Worm (Caenorhabditis elegans) whole organism, L1 larva: ENCODE results near the gene tag-234.

Experiments used
- C16A3.4 ChIP-seq: fragments of 150-350 bp; optimal IDR thresholded peaks from 2 replicates; lab custom pipeline; 2014; ENCODE audit warnings: missing biosample characterization, missing genetic modification characterization
- F16B12.6 ChIP-seq: fragments of 150-350 bp; optimal IDR thresholded peaks from 2 replicates; lab custom pipeline; 2014; ENCODE audit warnings: missing biosample characterization, missing genetic modification characterization
- Y116A8C.19 ChIP-seq: sonication (generic microtip); optimal IDR thresholded peaks from 2 replicates; lab custom pipeline; 2016; ENCODE audit warnings: missing compliant biosample characterization, missing genetic modification characterization, borderline replicate concordance
- aha-1 ChIP-seq: fragments of 150-350 bp; optimal IDR thresholded peaks from 2 replicates; lab custom pipeline; 2014; ENCODE audit warnings: missing biosample characterization, missing genetic modification characterization
- ama-1 ChIP-seq: fragments of 150-350 bp; optimal IDR thresholded peaks from 2 replicates; lab custom pipeline; 2014
- blmp-1 ChIP-seq: fragments of 150-350 bp; optimal IDR thresholded peaks from 2 replicates; lab custom pipeline; 2014; ENCODE audit warnings: missing biosample characterization, missing genetic modification characterization
- ceh-8 ChIP-seq: fragments of 200-800 bp; sonication (Bioruptor generic); optimal IDR thresholded peaks from 2 replicates; lab custom pipeline; 2018; ENCODE audit warnings: mild to moderate bottlenecking, missing genetic modification characterization, moderate library complexity, missing compliant biosample characterization
- ceh-82 ChIP-seq, 3 experiments: fragments of 150-350 bp in 1 of 3; sonication (generic microtip) in 2 of 3; optimal IDR thresholded peaks; 2 replicates each; lab custom pipeline; 2014 to 2017; ENCODE audit warnings: missing biosample characterization in 3 of 3, missing genetic modification characterization in 3 of 3
- ces-1 ChIP-seq: fragments of 150-350 bp; optimal IDR thresholded peaks from 2 replicates; lab custom pipeline; 2014; ENCODE audit warnings: missing biosample characterization, missing genetic modification reagents, missing genetic modification characterization
- dpl-1 ChIP-seq, 3 experiments: fragments of 150-350 bp in 2 of 3; sonication (generic microtip) in 1 of 3; optimal IDR thresholded peaks; 2 replicates each; lab custom pipeline; 2014 to 2017; ENCODE audit warnings: missing biosample characterization in 3 of 3, missing genetic modification characterization in 3 of 3, missing genetic modification reagents in 3 of 3
- efl-1 ChIP-seq, 4 experiments: fragments of 150-350 bp; optimal IDR thresholded peaks in 3 of 4; peaks in 1 of 4; 1 replicate in 1 of 4; 2 replicates in 3 of 4; lab custom pipeline; 2014; ENCODE audit warnings: missing biosample characterization in 2 of 4, missing genetic modification characterization in 2 of 4, missing genetic modification reagents in 2 of 4
- efl-3 ChIP-seq: fragments of 200-800 bp; sonication (Bioruptor generic); optimal IDR thresholded peaks from 2 replicates; lab custom pipeline; 2018; ENCODE audit warnings: mild to moderate bottlenecking, missing genetic modification characterization, missing compliant biosample characterization
- egl-27 ChIP-seq, 2 experiments: fragments of 150-350 bp in 1 of 2; sonication (generic microtip); optimal IDR thresholded peaks; 3 replicates each; lab custom pipeline; 2017 to 2018; ENCODE audit warnings: missing biosample characterization in 2 of 2, missing genetic modification characterization in 2 of 2, missing genetic modification reagents in 2 of 2
- elt-2 ChIP-seq: sonication (generic microtip); optimal IDR thresholded peaks from 2 replicates; lab custom pipeline; 2016; ENCODE audit warnings: missing genetic modification characterization, mild to moderate bottlenecking, inconsistent platforms, missing compliant biosample characterization, missing genetic modification reagents
- ets-5 ChIP-seq: fragments of 200-800 bp; sonication (Bioruptor generic); IDR thresholded peaks from 2 replicates; pipeline ENCODE4 v1.3.6; 2022; ENCODE audit warnings: missing genetic modification characterization, missing compliant biosample characterization
- fkh-10 ChIP-seq: sonication (generic microtip); optimal IDR thresholded peaks from 2 replicates; lab custom pipeline; 2017; ENCODE audit warnings: missing biosample characterization, missing genetic modification reagents, missing genetic modification characterization
- fkh-4 ChIP-seq: sonication (generic microtip); optimal IDR thresholded peaks from 2 replicates; lab custom pipeline; 2016; ENCODE audit warnings: missing compliant biosample characterization, missing genetic modification characterization, borderline replicate concordance
- fkh-8 ChIP-seq: sonication (generic microtip); optimal IDR thresholded peaks from 2 replicates; lab custom pipeline; 2016; ENCODE audit warnings: mild to moderate bottlenecking, missing genetic modification characterization, missing compliant biosample characterization
- fos-1 ChIP-seq: fragments of 150-350 bp; optimal IDR thresholded peaks from 2 replicates; lab custom pipeline; 2014; ENCODE audit warnings: missing biosample characterization, missing genetic modification characterization
- grh-1 ChIP-seq: fragments of 200-800 bp; sonication (Bioruptor generic); IDR thresholded peaks from 2 replicates; pipeline ENCODE4 v1.3.6; 2022; ENCODE audit warnings: missing genetic modification reagents, missing genetic modification characterization, missing compliant biosample characterization
- hlh-17 ChIP-seq: fragments of 200-800 bp; sonication (Bioruptor generic); optimal IDR thresholded peaks from 2 replicates; lab custom pipeline; 2018; ENCODE audit warnings: missing genetic modification characterization, mild to moderate bottlenecking, missing compliant biosample characterization, moderate library complexity, borderline replicate concordance
- hlh-4 ChIP-seq: sonication (generic microtip); optimal IDR thresholded peaks from 2 replicates; lab custom pipeline; 2016; ENCODE audit warnings: mild to moderate bottlenecking, missing genetic modification characterization, missing compliant biosample characterization
- hpl-2 ChIP-seq: fragments of 150-350 bp; optimal IDR thresholded peaks from 2 replicates; lab custom pipeline; 2014; ENCODE audit warnings: missing biosample characterization, missing genetic modification reagents, missing genetic modification characterization
- isw-1 ChIP-seq: fragments of 200-800 bp; sonication (Bioruptor generic); IDR thresholded peaks from 2 replicates; pipeline ENCODE4 v1.3.6; 2022; ENCODE audit warnings: missing genetic modification characterization, missing compliant biosample characterization
- jun-1 ChIP-seq: fragments of 150-350 bp; optimal IDR thresholded peaks from 2 replicates; lab custom pipeline; 2014; ENCODE audit warnings: missing biosample characterization, missing genetic modification reagents, missing genetic modification characterization
- lin-13 ChIP-seq: fragments of 150-350 bp; optimal IDR thresholded peaks from 2 replicates; lab custom pipeline; 2014; ENCODE audit warnings: missing biosample characterization, missing genetic modification reagents, missing genetic modification characterization
- lin-14 ChIP-seq: fragments of 200-800 bp; sonication (Bioruptor generic); optimal IDR thresholded peaks from 2 replicates; lab custom pipeline; 2018; ENCODE audit warnings: mild to moderate bottlenecking, missing genetic modification characterization, moderate library complexity, missing compliant biosample characterization
- lin-15B ChIP-seq: fragments of 150-350 bp; sonication (generic microtip); optimal IDR thresholded peaks from 3 replicates; lab custom pipeline; 2014; ENCODE audit warnings: missing biosample characterization, missing genetic modification characterization
- lin-35 ChIP-seq, 2 experiments: fragments of 150-350 bp; optimal IDR thresholded peaks; 2 replicates each; lab custom pipeline; 2014; ENCODE audit warnings: missing biosample characterization in 2 of 2, missing genetic modification characterization in 2 of 2, missing genetic modification reagents in 2 of 2
- lsy-2 ChIP-seq, 2 experiments: fragments of 150-350 bp; optimal IDR thresholded peaks; 2 replicates each; lab custom pipeline; 2014; ENCODE audit warnings: missing biosample characterization in 2 of 2, missing genetic modification characterization in 2 of 2
- mef-2 ChIP-seq: fragments of 150-350 bp; optimal IDR thresholded peaks from 2 replicates; lab custom pipeline; 2014; ENCODE audit warnings: missing biosample characterization, missing genetic modification characterization
- mep-1 ChIP-seq: fragments of 150-350 bp; optimal IDR thresholded peaks from 2 replicates; lab custom pipeline; 2014; ENCODE audit warnings: missing biosample characterization, missing genetic modification characterization
- nhr-11 ChIP-seq: fragments of 150-350 bp; optimal IDR thresholded peaks from 2 replicates; lab custom pipeline; 2014; ENCODE audit warnings: missing biosample characterization, missing genetic modification characterization
- nhr-19 ChIP-seq: fragments of 200-800 bp; sonication (Bioruptor generic); conservative IDR thresholded peaks from 2 replicates; pipeline ENCODE4 v1.3.6; 2022; ENCODE audit warnings: missing genetic modification characterization, missing compliant biosample characterization
- nhr-20 ChIP-seq: sonication (generic microtip); optimal IDR thresholded peaks from 2 replicates; lab custom pipeline; 2016; ENCODE audit warnings: mild to moderate bottlenecking, missing genetic modification characterization, missing compliant biosample characterization
- nhr-47 ChIP-seq: sonication (generic microtip); optimal IDR thresholded peaks from 2 replicates; lab custom pipeline; 2016; ENCODE audit warnings: mild to moderate bottlenecking, missing genetic modification characterization, moderate library complexity, missing compliant biosample characterization
- nhr-71 ChIP-seq: sonication (generic microtip); optimal IDR thresholded peaks from 2 replicates; lab custom pipeline; 2016; ENCODE audit warnings: mild to moderate bottlenecking, missing genetic modification characterization, moderate library complexity, missing compliant biosample characterization
- nhr-77 ChIP-seq: fragments of 150-350 bp; optimal IDR thresholded peaks from 2 replicates; lab custom pipeline; 2014; ENCODE audit warnings: missing biosample characterization, missing genetic modification characterization
- nhr-84 ChIP-seq: sonication (generic microtip); optimal IDR thresholded peaks from 2 replicates; lab custom pipeline; 2017; ENCODE audit warnings: missing biosample characterization, missing genetic modification characterization
- nhr-85 ChIP-seq: sonication (generic microtip); peaks from one replicate; lab custom pipeline; 2016; ENCODE audit warnings: missing genetic modification characterization, inconsistent platforms, missing compliant biosample characterization
- nhr-90 ChIP-seq: sonication (generic microtip); optimal IDR thresholded peaks from 2 replicates; lab custom pipeline; 2016; ENCODE audit warnings: mild to moderate bottlenecking, missing genetic modification characterization, missing compliant biosample characterization; ENCODE audit not compliant: poor library complexity
- pag-3 ChIP-seq: sonication (generic microtip); optimal IDR thresholded peaks from 2 replicates; lab custom pipeline; 2017; ENCODE audit warnings: missing genetic modification characterization, mild to moderate bottlenecking, missing compliant biosample characterization, antibody characterized with exemption, borderline replicate concordance; ENCODE audit not compliant: insufficient read depth
- pax-3 ChIP-seq: fragments of 200-800 bp; sonication (Bioruptor generic); optimal IDR thresholded peaks from 2 replicates; lab custom pipeline; 2018; ENCODE audit warnings: mild to moderate bottlenecking, missing genetic modification characterization, moderate library complexity, missing compliant biosample characterization
- pqm-1 ChIP-seq: sonication (generic microtip); optimal IDR thresholded peaks from 3 replicates; lab custom pipeline; 2017; ENCODE audit warnings: missing biosample characterization, missing genetic modification characterization
- rnt-1 ChIP-seq: sonication (generic microtip); optimal IDR thresholded peaks from 2 replicates; lab custom pipeline; 2016; ENCODE audit warnings: mild to moderate bottlenecking, missing genetic modification characterization, moderate library complexity, missing compliant biosample characterization
- sptf-1 ChIP-seq: fragments of 150-350 bp; optimal IDR thresholded peaks from 2 replicates; lab custom pipeline; 2014; ENCODE audit warnings: missing biosample characterization, missing genetic modification characterization
- tbx-2 ChIP-seq: sonication (generic microtip); optimal IDR thresholded peaks from 2 replicates; lab custom pipeline; 2016; ENCODE audit warnings: missing genetic modification characterization, missing compliant biosample characterization
- tlp-1 ChIP-seq: fragments of 150-350 bp; optimal IDR thresholded peaks from 2 replicates; lab custom pipeline; 2014; ENCODE audit warnings: missing biosample characterization, missing genetic modification characterization
- unc-30 ChIP-seq: sonication (generic microtip); optimal IDR thresholded peaks from 2 replicates; lab custom pipeline; 2017; ENCODE audit warnings: missing biosample characterization, missing genetic modification characterization
- xbp-1 ChIP-seq: sonication (generic microtip); optimal IDR thresholded peaks from 2 replicates; lab custom pipeline; 2016; ENCODE audit warnings: missing genetic modification characterization, missing compliant biosample characterization
- zip-4 ChIP-seq: fragments of 200-800 bp; sonication (Bioruptor generic); optimal IDR thresholded peaks from 2 replicates; lab custom pipeline; 2018; ENCODE audit warnings: mild to moderate bottlenecking, missing genetic modification characterization, moderate library complexity, missing compliant biosample characterization
- ztf-11 ChIP-seq, 2 experiments: sonication (generic microtip); optimal IDR thresholded peaks; 2 replicates each; lab custom pipeline; 2016 to 2017; ENCODE audit warnings: missing genetic modification characterization in 2 of 2, missing biosample characterization in 1 of 2, missing compliant biosample characterization in 1 of 2
- ztf-4 ChIP-seq: fragments of 150-350 bp; optimal IDR thresholded peaks from 2 replicates; lab custom pipeline; 2014; ENCODE audit warnings: missing biosample characterization, missing genetic modification characterization

tag-234 gene

ce11 chrII:5819655-5820054 lies 44.3 kb upstream of the tag-234 start (continued):
- TF ChIP-seq jun-1 (tag; lab: Kevin White, UChicago) (no peak), pqm-1 (tag; lab: Kevin White, UChicago) (no peak), unc-30 (no peak), lin-14 (GFP tag; lab: Kevin White, UChicago) (peak; percentile 65), nhr-11 (tag; lab: Kevin White, UChicago) (no peak), efl-1 (optimal IDR thresholded peaks at IDR 0.05; lab: Kevin White, UChicago) (peak; percentile 76 to 77), efl-1 (GFP tag; optimal IDR thresholded peaks at IDR 0.05 in 1 of 2; lab: Kevin White, UChicago) (peak; percentile 69 to 96), fkh-10 (no peak), elt-2 (tag; lab: Kevin White, UChicago) (peak; percentile 28), tlp-1 (tag; lab: Kevin White, UChicago) (no peak), nhr-84 (tag; lab: Kevin White, UChicago) (no peak), C16A3.4 (tag; lab: Kevin White, UChicago) (peak; percentile 15), nhr-20 (tag; lab: Kevin White, UChicago) (no peak), aha-1 (no peak), pag-3 (tag; lab: Kevin White, UChicago) (no peak), lin-13 (peak; percentile 12), ets-5 (GFP tag; lab: Robert Waterston, UW) (no peak), nhr-90 (tag; lab: Kevin White, UChicago) (peak; percentile 57), ztf-4 (tag; lab: Kevin White, UChicago) (no peak), zip-4 (no peak), lin-15B (tag; lab: Kevin White, UChicago) (no peak), rnt-1 (tag; lab: Kevin White, UChicago) (peak; percentile 82), hlh-17 (GFP tag; lab: Kevin White, UChicago) (no peak), Y116A8C.19 (no peak), ces-1 (GFP tag; lab: Kevin White, UChicago) (no peak), ceh-82 (tag; optimal IDR thresholded peaks at IDR 0.05; lab: Kevin White, UChicago) (no peak), egl-27 (tag; optimal IDR thresholded peaks at IDR 0.05; lab: Kevin White, UChicago) (no peak), efl-3 (GFP tag; lab: Kevin White, UChicago) (no peak), nhr-71 (peak; percentile 67), nhr-19 (GFP tag; lab: Robert Waterston, UW) (peak; percentile 16; the same call in 1 of the 2 replicates), hlh-4 (tag; lab: Kevin White, UChicago) (no peak), ceh-8 (GFP tag; lab: Kevin White, UChicago) (no peak), lsy-2 (tag; optimal IDR thresholded peaks at IDR 0.05; lab: Kevin White, UChicago) (peak in 1 of 2 experiments; percentile 40), nhr-85 (tag; lab: Kevin White, UChicago) (peak; percentile 79), pax-3 (tag; lab: Kevin White, UChicago) (no peak), grh-1 (GFP tag; lab: Robert Waterston, UW) (no peak), isw-1 (GFP tag; lab: Robert Waterston, UW) (no peak), ama-1 (lab: Kevin White, UChicago) (no peak), F16B12.6 (tag; lab: Kevin White, UChicago) (no peak), blmp-1 (tag; lab: Kevin White, UChicago) (no peak), nhr-77 (tag; lab: Kevin White, UChicago) (no peak), sptf-1 (tag; lab: Kevin White, UChicago) (no peak), tbx-2 (tag; lab: Kevin White, UChicago) (peak; percentile 59), xbp-1 (tag; lab: Kevin White, UChicago) (peak; percentile 41), fkh-8 (tag; lab: Kevin White, UChicago) (no peak), fkh-4 (tag; lab: Kevin White, UChicago) (no peak), mep-1 (tag; lab: Kevin White, UChicago) (no peak), ztf-11 (tag; optimal IDR thresholded peaks at IDR 0.05; lab: Kevin White, UChicago) (peak in 1 of 2 experiments; percentile 60), mef-2 (tag; lab: Kevin White, UChicago) (no peak), hpl-2 (GFP tag; lab: Kevin White, UChicago) (no peak), fos-1 (tag; lab: Kevin White, UChicago) (no peak), dpl-1 (GFP tag; optimal IDR thresholded peaks at IDR 0.05; lab: Kevin White, UChicago) (peak; percentile 32 to 73 (median 71)), nhr-47 (tag; lab: Kevin White, UChicago) (no peak), lin-35 (GFP tag; optimal IDR thresholded peaks at IDR 0.05; lab: Kevin White, UChicago) (peak; percentile 9 to 69)
